Worm (Caenorhabditis elegans) whole organism, L4 larva: ENCODE measurements around the gene srh-222.

Source experiments
- D1046.2 ChIP-seq: fragments of 200-800 bp; sonication (Bioruptor generic); IDR thresholded peaks from 2 replicates; pipeline ENCODE4 v1.3.6; 2022; ENCODE audit warnings: missing genetic modification characterization, missing compliant biosample characterization
- F26F4.8 ChIP-seq: fragments of 200-800 bp; sonication (Bioruptor generic); conservative IDR thresholded peaks from 2 replicates; pipeline ENCODE4 v1.3.6; 2022; ENCODE audit warnings: missing genetic modification characterization, missing compliant biosample characterization
- F37D6.2 ChIP-seq: sonication (generic microtip); optimal IDR thresholded peaks from 2 replicates; lab custom pipeline; 2016; ENCODE audit warnings: mild to moderate bottlenecking, missing genetic modification characterization, missing compliant biosample characterization
- F44E2.7 ChIP-seq: fragments of 200-800 bp; sonication (Bioruptor generic); IDR thresholded peaks from 2 replicates; pipeline ENCODE4 v2.1.2; 2022; ENCODE audit warnings: missing genetic modification characterization, missing compliant biosample characterization
- F49E8.2 ChIP-seq: sonication (generic microtip); optimal IDR thresholded peaks from 2 replicates; lab custom pipeline; 2016; ENCODE audit warnings: missing compliant biosample characterization, mild to moderate bottlenecking, missing genetic modification characterization, borderline replicate concordance
- T20F7.1 ChIP-seq: fragments of 200-800 bp; sonication (Bioruptor generic); optimal IDR thresholded peaks from 2 replicates; lab custom pipeline; 2018; ENCODE audit warnings: mild to moderate bottlenecking, missing genetic modification characterization, missing compliant biosample characterization
- Y105C5A.15 ChIP-seq: fragments of 200-800 bp; sonication (Bioruptor generic); IDR thresholded peaks from 2 replicates; pipeline ENCODE4 v1.3.6; 2022; ENCODE audit warnings: missing genetic modification characterization, missing compliant biosample characterization
- Y48G9A.11 ChIP-seq: fragments of 200-800 bp; sonication (Bioruptor generic); IDR thresholded peaks from 2 replicates; pipeline ENCODE4 v1.3.6; 2022; ENCODE audit warnings: missing genetic modification reagents, missing genetic modification characterization, missing compliant biosample characterization
- aha-1 ChIP-seq: fragments of 150-350 bp; peaks from one replicate; lab custom pipeline; 2014; ENCODE audit warnings: missing biosample characterization, missing genetic modification characterization
- ama-1 ChIP-seq: fragments of 150-350 bp; optimal IDR thresholded peaks from 2 replicates; lab custom pipeline; 2014; ENCODE audit warnings: inconsistent platforms, mixed read lengths
- attf-4 ChIP-seq: sonication (generic microtip); optimal IDR thresholded peaks from 3 replicates; lab custom pipeline; 2017; ENCODE audit warnings: missing biosample characterization, missing genetic modification characterization
- ceh-32 ChIP-seq: sonication (generic microtip); optimal IDR thresholded peaks from 2 replicates; lab custom pipeline; 2016; ENCODE audit warnings: mild to moderate bottlenecking, missing genetic modification characterization, missing compliant biosample characterization; ENCODE audit not compliant: poor library complexity
- ceh-82 ChIP-seq: sonication (generic microtip); optimal IDR thresholded peaks from 2 replicates; lab custom pipeline; 2017; ENCODE audit warnings: missing biosample characterization, missing genetic modification characterization
- daf-8 ChIP-seq: fragments of 200-800 bp; sonication (Bioruptor generic); IDR thresholded peaks from 2 replicates; pipeline ENCODE4 v1.3.6; 2022; ENCODE audit warnings: missing genetic modification characterization, missing compliant biosample characterization
- dmd-8 ChIP-seq: fragments of 200-800 bp; sonication (Bioruptor generic); IDR thresholded peaks from 2 replicates; pipeline ENCODE4 v1.3.6; 2022; ENCODE audit warnings: missing genetic modification characterization, missing compliant biosample characterization
- dmd-9 ChIP-seq: fragments of 200-800 bp; sonication (Bioruptor generic); IDR thresholded peaks from 2 replicates; pipeline ENCODE4 v1.3.6; 2022; ENCODE audit warnings: missing genetic modification reagents, missing genetic modification characterization, missing compliant biosample characterization
- dpl-1 ChIP-seq: fragments of 150-350 bp; optimal IDR thresholded peaks from 2 replicates; lab custom pipeline; 2014; ENCODE audit warnings: missing biosample characterization, missing genetic modification reagents, missing genetic modification characterization
- egl-27 ChIP-seq: sonication (generic microtip); optimal IDR thresholded peaks from 3 replicates; lab custom pipeline; 2017; ENCODE audit warnings: missing biosample characterization, missing genetic modification reagents, missing genetic modification characterization
- hlh-30 ChIP-seq: sonication (generic microtip); optimal IDR thresholded peaks from 2 replicates; lab custom pipeline; 2017; ENCODE audit warnings: antibody characterized with exemption, mild to moderate bottlenecking, missing genetic modification characterization, missing compliant biosample characterization; ENCODE audit not compliant: insufficient read depth
- lin-38 ChIP-seq: fragments of 200-800 bp; sonication (Bioruptor generic); IDR thresholded peaks from 2 replicates; pipeline ENCODE4 v1.3.6; 2022; ENCODE audit warnings: missing genetic modification reagents, missing genetic modification characterization, missing compliant biosample characterization
- madf-9 ChIP-seq: fragments of 200-800 bp; sonication (Bioruptor generic); conservative IDR thresholded peaks from 2 replicates; pipeline ENCODE4 v1.3.6; 2022; ENCODE audit warnings: missing genetic modification reagents, missing genetic modification characterization, missing compliant biosample characterization
- mdl-1 ChIP-seq, 2 experiments: fragments of 150-350 bp in 1 of 2; sonication (generic microtip) in 1 of 2; optimal IDR thresholded peaks; 2 replicates each; lab custom pipeline; 2014 to 2017; ENCODE audit warnings: missing biosample characterization in 2 of 2, missing genetic modification characterization in 2 of 2
- mxl-2 ChIP-seq: fragments of 200-800 bp; sonication (Bioruptor generic); conservative IDR thresholded peaks from 2 replicates; pipeline ENCODE4 v1.3.6; 2022; ENCODE audit warnings: missing genetic modification reagents, missing genetic modification characterization, missing compliant biosample characterization
- nhr-11 ChIP-seq: fragments of 150-350 bp; optimal IDR thresholded peaks from 2 replicates; lab custom pipeline; 2014; ENCODE audit warnings: missing biosample characterization, missing genetic modification characterization
- nhr-111 ChIP-seq: fragments of 200-800 bp; sonication (Bioruptor generic); optimal IDR thresholded peaks from 2 replicates; lab custom pipeline; 2018; ENCODE audit warnings: mild to moderate bottlenecking, missing genetic modification characterization, missing compliant biosample characterization
- nhr-25 ChIP-seq: sonication (generic microtip); optimal IDR thresholded peaks from 2 replicates; lab custom pipeline; 2017; ENCODE audit warnings: missing genetic modification characterization, mild to moderate bottlenecking, missing compliant biosample characterization, antibody characterized with exemption, moderate library complexity, borderline replicate concordance; ENCODE audit not compliant: insufficient read depth
- nhr-42 ChIP-seq: fragments of 200-800 bp; sonication (Bioruptor generic); IDR thresholded peaks from 2 replicates; pipeline ENCODE4 v1.3.6; 2022; ENCODE audit warnings: missing genetic modification characterization, missing compliant biosample characterization
- nhr-76 ChIP-seq: fragments of 150-350 bp; optimal IDR thresholded peaks from 2 replicates; lab custom pipeline; 2014; ENCODE audit warnings: missing biosample characterization, missing genetic modification characterization
- nhr-77 ChIP-seq: fragments of 150-350 bp; optimal IDR thresholded peaks from 2 replicates; lab custom pipeline; 2014; ENCODE audit warnings: missing biosample characterization, missing genetic modification characterization
- php-3 ChIP-seq: fragments of 200-800 bp; sonication (Bioruptor generic); IDR thresholded peaks from 2 replicates; pipeline ENCODE4 v1.3.6; 2022; ENCODE audit warnings: missing genetic modification reagents, missing genetic modification characterization, missing compliant biosample characterization
- rbr-2 ChIP-seq: sonication (generic microtip); optimal IDR thresholded peaks from 2 replicates; lab custom pipeline; 2016; ENCODE audit warnings: missing genotype, missing genetic modification characterization, missing compliant biosample characterization
- saeg-2 ChIP-seq: fragments of 200-800 bp; sonication (Bioruptor generic); IDR thresholded peaks from 2 replicates; pipeline ENCODE4 v1.3.6; 2022; ENCODE audit warnings: missing genetic modification reagents, missing genetic modification characterization, missing compliant biosample characterization
- set-16 ChIP-seq: fragments of 200-800 bp; sonication (Bioruptor generic); IDR thresholded peaks from 2 replicates; pipeline ENCODE4 v1.3.6; 2022; ENCODE audit warnings: missing genetic modification reagents, missing genetic modification characterization, missing compliant biosample characterization
- snpc-1.2 ChIP-seq: fragments of 200-800 bp; sonication (Bioruptor generic); IDR thresholded peaks from 2 replicates; pipeline ENCODE4 v1.3.6; 2022; ENCODE audit warnings: missing genetic modification reagents, missing genetic modification characterization, missing compliant biosample characterization
- unc-39 ChIP-seq: sonication (generic microtip); optimal IDR thresholded peaks from 2 replicates; lab custom pipeline; 2017; ENCODE audit warnings: missing biosample characterization, missing genetic modification characterization
- unc-62 ChIP-seq, 3 experiments: fragments of 150-350 bp in 1 of 3; sonication (generic microtip); optimal IDR thresholded peaks in 2 of 3; peaks in 1 of 3; 1 replicate in 1 of 3; 2 replicates in 2 of 3; lab custom pipeline; 2014 to 2017; ENCODE audit warnings: missing biosample characterization in 3 of 3, missing genetic modification characterization in 3 of 3, missing genetic modification reagents in 3 of 3, missing genotype in 1 of 3
- zip-11 ChIP-seq: fragments of 200-800 bp; sonication (Bioruptor generic); IDR thresholded peaks from 2 replicates; pipeline ENCODE4 v1.3.6; 2022; ENCODE audit warnings: missing genetic modification characterization, missing compliant biosample characterization
- zip-2 ChIP-seq: fragments of 150-350 bp; optimal IDR thresholded peaks from 2 replicates; lab custom pipeline; 2014; ENCODE audit warnings: missing biosample characterization, missing genetic modification characterization

Gene srh-222

ce11 chrIV:4014341-4014826 lies 34.8 kb downstream of the srh-222 start (continued):
- TF ChIP-seq php-3 (GFP tag; lab: Robert Waterston, UW): 0 out of 2 replicates have a peak, but pooled peaks have one; percentile 41
- peak; percentile 46 for TF ChIP-seq nhr-77 (tag; lab: Kevin White, UChicago)
- no peak for TF ChIP-seq D1046.2 (GFP tag; lab: Robert Waterston, UW)
- TF ChIP-seq zip-2 (tag; lab: Kevin White, UChicago): no peak
- TF ChIP-seq nhr-111 (GFP tag; lab: Kevin White, UChicago): no peak
- 0 out of 2 replicates have a peak, but pooled peaks have one; percentile 39 for TF ChIP-seq F44E2.7 (GFP tag; lab: Robert Waterston, UW)
- no peak for TF ChIP-seq attf-4 (tag; lab: Kevin White, UChicago)
- TF ChIP-seq madf-9: no peak

- TF ChIP-seq rbr-2 (no peak), nhr-11 (no peak), Y48G9A.11 (GFP tag; lab: Robert Waterston, UW) (no peak), T20F7.1 (GFP tag; lab: Kevin White, UChicago) (no peak), F37D6.2 (no peak), aha-1 (peak; percentile 82), unc-62 (GFP tag; optimal IDR thresholded peaks at IDR 0.05 in 1 of 2; lab: Kevin White, UChicago) (peak in 1 of 2 experiments; percentile 97), unc-62 (tag; optimal IDR thresholded peaks at IDR 0.05; lab: Kevin White, UChicago) (no peak), attf-4 (tag; lab: Kevin White, UChicago) (no peak), ama-1 (lab: Kevin White, UChicago) (no peak), dpl-1 (GFP tag; lab: Kevin White, UChicago) (no peak)
Observed at ce11 chrIV:4015660-4016059, 36.0 kb downstream of the srh-222 start.

ce11 chrIV:4016723-4017122 lies 37.1 kb downstream of the srh-222 start:
- TF ChIP-seq F49E8.2 (tag; lab: Kevin White, UChicago): no peak
- no peak for TF ChIP-seq ceh-32 (tag; lab: Kevin White, UChicago)
- TF ChIP-seq dmd-9 (GFP tag; lab: Robert Waterston, UW): 0 out of 2 replicates have a peak, but pooled peaks have one; percentile 53
- TF ChIP-seq daf-8: no peak
- peak; percentile 6; the same call in 1 of the 2 replicates for TF ChIP-seq snpc-1.2 (GFP tag; lab: Robert Waterston, UW)
- no peak for TF ChIP-seq saeg-2
- no peak for TF ChIP-seq egl-27 (tag; lab: Kevin White, UChicago)
- TF ChIP-seq zip-11: no peak
- no peak for TF ChIP-seq nhr-25
- TF ChIP-seq Y48G9A.11 (GFP tag; lab: Robert Waterston, UW): no peak; the same call in 1 of the 2 replicates
- TF ChIP-seq nhr-77 (tag; lab: Kevin White, UChicago): no peak
- TF ChIP-seq dmd-8 (GFP tag; lab: Robert Waterston, UW): no peak
- no peak for TF ChIP-seq hlh-30 (tag; lab: Kevin White, UChicago)
- no peak for TF ChIP-seq nhr-42 (GFP tag; lab: Robert Waterston, UW)
- TF ChIP-seq nhr-76 (tag; lab: Kevin White, UChicago): no peak
- no peak for TF ChIP-seq F37D6.2
- TF ChIP-seq mdl-1 (tag; optimal IDR thresholded peaks at IDR 0.05; lab: Kevin White, UChicago): no peak
- no peak for TF ChIP-seq unc-39 (tag; lab: Kevin White, UChicago)
- TF ChIP-seq lin-38 (GFP tag; lab: Robert Waterston, UW): no peak
- no peak for TF ChIP-seq mxl-2 (GFP tag; lab: Robert Waterston, UW)
- no peak for TF ChIP-seq Y105C5A.15 (GFP tag; lab: Robert Waterston, UW)
- TF ChIP-seq set-16 (GFP tag; lab: Robert Waterston, UW): peak; percentile 84
- TF ChIP-seq D1046.2 (GFP tag; lab: Robert Waterston, UW): no peak
- TF ChIP-seq F26F4.8: no peak
- TF ChIP-seq ceh-82 (tag; lab: Kevin White, UChicago): no peak
- TF ChIP-seq nhr-111 (GFP tag; lab: Kevin White, UChicago): no peak
